Fruit fly (Drosophila melanogaster) whole organism, prepupa: Measurements from ENCODE around the gene CG14120.

Experiments used
- Hr39 ChIP-seq: fragments of 200-800 bp; sonication (Bioruptor generic); optimal IDR thresholded peaks from 2 replicates; lab custom pipeline; 2016; ENCODE audit warnings: missing biosample characterization, missing genetic modification characterization
- acj6 ChIP-seq: fragments of 200-800 bp; sonication (Bioruptor generic); optimal IDR thresholded peaks from 3 replicates; lab custom pipeline; 2016; ENCODE audit warnings: missing biosample characterization, missing genetic modification characterization

dm6 chr3L:12915431-12915830 is 30.6 kb downstream of the CG14120 start:
- TF ChIP-seq Hr39 (GFP tag; lab: Kevin White, UChicago) = peak; percentile 39
- TF ChIP-seq acj6 (GFP tag; lab: Kevin White, UChicago) = peak; percentile 77
